Worm (Caenorhabditis elegans) whole organism, late embryonic: ENCODE results near the gene col-71.

Experiments used
- C38D4.7 ChIP-seq: fragments of 200-800 bp; sonication (Bioruptor generic); optimal IDR thresholded peaks from 2 replicates; lab custom pipeline; 2018; ENCODE audit warnings: mild to moderate bottlenecking, missing genetic modification characterization, moderate library complexity, missing compliant biosample characterization
- K09A11.1 ChIP-seq: sonication (generic microtip); optimal IDR thresholded peaks from 2 replicates; lab custom pipeline; 2017; ENCODE audit warnings: antibody characterized with exemption, mild to moderate bottlenecking, missing genetic modification characterization, missing compliant biosample characterization; ENCODE audit not compliant: insufficient read depth
- Y22D7AL.16 ChIP-seq: sonication (generic microtip); optimal IDR thresholded peaks from 2 replicates; lab custom pipeline; 2016; ENCODE audit warnings: missing genetic modification characterization, missing compliant biosample characterization
- ceh-14 ChIP-seq: sonication (generic microtip); optimal IDR thresholded peaks from 2 replicates; lab custom pipeline; 2016; ENCODE audit warnings: missing genotype, missing genetic modification characterization, missing compliant biosample characterization
- ceh-2 ChIP-seq: sonication (generic microtip); optimal IDR thresholded peaks from 2 replicates; lab custom pipeline; 2016; ENCODE audit warnings: missing genotype, missing genetic modification characterization, missing compliant biosample characterization
- ceh-22 ChIP-seq: sonication (generic microtip); optimal IDR thresholded peaks from 2 replicates; lab custom pipeline; 2017; ENCODE audit warnings: missing biosample characterization, missing genetic modification characterization
- ceh-24 ChIP-seq: sonication (generic microtip); optimal IDR thresholded peaks from 2 replicates; lab custom pipeline; 2016; ENCODE audit warnings: mild to moderate bottlenecking, missing genetic modification characterization, missing compliant biosample characterization
- ceh-48 ChIP-seq: sonication (generic microtip); optimal IDR thresholded peaks from 2 replicates; lab custom pipeline; 2016; ENCODE audit warnings: missing genetic modification characterization, inconsistent platforms, missing compliant biosample characterization
- ceh-9 ChIP-seq: sonication (generic microtip); optimal IDR thresholded peaks from 2 replicates; lab custom pipeline; 2016; ENCODE audit warnings: mild to moderate bottlenecking, missing genetic modification characterization, inconsistent platforms, missing compliant biosample characterization
- che-1 ChIP-seq: sonication (generic microtip); optimal IDR thresholded peaks from 2 replicates; lab custom pipeline; 2016; ENCODE audit warnings: mild to moderate bottlenecking, missing genetic modification characterization, missing compliant biosample characterization
- dmd-4 ChIP-seq: sonication (generic microtip); optimal IDR thresholded peaks from 2 replicates; lab custom pipeline; 2016; ENCODE audit warnings: borderline replicate concordance, missing genetic modification characterization, missing compliant biosample characterization
- dve-1 ChIP-seq: sonication (generic microtip); optimal IDR thresholded peaks from 2 replicates; lab custom pipeline; 2017; ENCODE audit warnings: antibody characterized with exemption, mild to moderate bottlenecking, missing genetic modification characterization, missing compliant biosample characterization
- elt-2 ChIP-seq: sonication (generic microtip); optimal IDR thresholded peaks from 2 replicates; lab custom pipeline; 2016; ENCODE audit warnings: missing genetic modification reagents, missing genetic modification characterization, missing compliant biosample characterization
- elt-4 ChIP-seq: sonication (generic microtip); optimal IDR thresholded peaks from 2 replicates; lab custom pipeline; 2016; ENCODE audit warnings: missing genetic modification characterization, missing compliant biosample characterization
- eyg-1 ChIP-seq: sonication (generic microtip); optimal IDR thresholded peaks from 2 replicates; lab custom pipeline; 2016; ENCODE audit warnings: missing genotype, missing genetic modification characterization, missing compliant biosample characterization
- fkh-10 ChIP-seq: fragments of 150-350 bp; optimal IDR thresholded peaks from 2 replicates; lab custom pipeline; 2014; ENCODE audit warnings: missing biosample characterization, missing genetic modification reagents, missing genetic modification characterization
- fkh-6 ChIP-seq: sonication (generic microtip); optimal IDR thresholded peaks from 2 replicates; lab custom pipeline; 2016; ENCODE audit warnings: missing genetic modification characterization, missing compliant biosample characterization
- gmeb-2 ChIP-seq: sonication (generic microtip); optimal IDR thresholded peaks from 2 replicates; lab custom pipeline; 2016; ENCODE audit warnings: missing genetic modification characterization, inconsistent platforms, missing compliant biosample characterization
- hlh-6 ChIP-seq: sonication (generic microtip); optimal IDR thresholded peaks from 2 replicates; lab custom pipeline; 2016; ENCODE audit warnings: missing genotype, missing genetic modification characterization, missing compliant biosample characterization
- hlh-8 ChIP-seq: sonication (generic microtip); optimal IDR thresholded peaks from 2 replicates; lab custom pipeline; 2016; ENCODE audit warnings: missing genotype, missing genetic modification characterization, missing compliant biosample characterization
- lim-6 ChIP-seq: sonication (generic microtip); optimal IDR thresholded peaks from 2 replicates; lab custom pipeline; 2016; ENCODE audit warnings: missing genetic modification characterization, missing compliant biosample characterization
- lin-11 ChIP-seq: fragments of 200-800 bp; sonication (Bioruptor generic); optimal IDR thresholded peaks from 2 replicates; lab custom pipeline; 2018; ENCODE audit warnings: mild to moderate bottlenecking, missing genetic modification characterization, missing compliant biosample characterization
- madf-2 ChIP-seq: sonication (generic microtip); optimal IDR thresholded peaks from 2 replicates; lab custom pipeline; 2017; ENCODE audit warnings: missing genetic modification characterization, missing compliant biosample characterization
- nhr-232 ChIP-seq: sonication (generic microtip); optimal IDR thresholded peaks from 2 replicates; lab custom pipeline; 2016; ENCODE audit warnings: missing genetic modification characterization, missing compliant biosample characterization
- npax-4 ChIP-seq: sonication (generic microtip); optimal IDR thresholded peaks from 2 replicates; lab custom pipeline; 2016; ENCODE audit warnings: missing genetic modification characterization, missing compliant biosample characterization
- odd-2 ChIP-seq: sonication (generic microtip); optimal IDR thresholded peaks from 2 replicates; lab custom pipeline; 2017; ENCODE audit warnings: antibody characterized with exemption, mild to moderate bottlenecking, missing genetic modification characterization, missing compliant biosample characterization
- pat-9 ChIP-seq: fragments of 200-800 bp; sonication (Bioruptor generic); optimal IDR thresholded peaks from 2 replicates; lab custom pipeline; 2018; ENCODE audit warnings: mild to moderate bottlenecking, missing genetic modification characterization, moderate library complexity, missing compliant biosample characterization
- pha-2 ChIP-seq: sonication (generic microtip); optimal IDR thresholded peaks from 2 replicates; lab custom pipeline; 2017; ENCODE audit warnings: mild to moderate bottlenecking, missing genetic modification characterization, missing compliant biosample characterization
- ref-2 ChIP-seq: sonication (generic microtip); optimal IDR thresholded peaks from 2 replicates; lab custom pipeline; 2016; ENCODE audit warnings: missing genetic modification characterization, missing compliant biosample characterization
- sox-2 ChIP-seq: fragments of 200-800 bp; sonication (Bioruptor generic); IDR thresholded peaks from 2 replicates; pipeline ENCODE4 v1.3.6; 2022; ENCODE audit warnings: missing genetic modification reagents, missing genetic modification characterization, missing compliant biosample characterization
- tbx-7 ChIP-seq: sonication (generic microtip); optimal IDR thresholded peaks from 2 replicates; lab custom pipeline; 2016; ENCODE audit warnings: missing genotype, missing genetic modification characterization, missing compliant biosample characterization
- unc-3 ChIP-seq, 2 experiments: fragments of 200-800 bp in 1 of 2; sonication (Bioruptor generic) in 1 of 2; sonication (generic microtip) in 1 of 2; conservative IDR thresholded peaks in 1 of 2; optimal IDR thresholded peaks in 1 of 2; 2 replicates each; pipeline versions ENCODE4 v1.3.6 to Lab custom; 2016 to 2022; ENCODE audit warnings: missing compliant biosample characterization in 2 of 2, missing genetic modification characterization in 2 of 2, missing genetic modification reagents in 1 of 2
- unc-86 ChIP-seq: sonication (generic microtip); optimal IDR thresholded peaks from 2 replicates; lab custom pipeline; 2016; ENCODE audit warnings: missing genetic modification characterization, missing compliant biosample characterization
- zip-5 ChIP-seq: sonication (generic microtip); optimal IDR thresholded peaks from 2 replicates; lab custom pipeline; 2016; ENCODE audit warnings: missing genetic modification characterization, missing compliant biosample characterization

Gene col-71

ce11 chrII:3477171-3477570 lies 25.2 kb downstream of the col-71 start, which contains the start of gene fbxb-104:
Gene fbxb-104, minus strand, starts transcription at chrII:3477271.
- TF ChIP-seq sox-2 (GFP tag; lab: Robert Waterston, UW) (no peak), dmd-4 (tag; lab: Kevin White, UChicago) (no peak), elt-4 (no peak), K09A11.1 (tag; lab: Kevin White, UChicago) (no peak), elt-2 (tag; lab: Kevin White, UChicago) (no peak), hlh-8 (no peak), ceh-22 (tag; lab: Kevin White, UChicago) (no peak), C38D4.7 (no peak), madf-2 (tag; lab: Kevin White, UChicago) (no peak), lin-11 (tag; lab: Kevin White, UChicago) (no peak), npax-4 (tag; lab: Kevin White, UChicago) (no peak), ceh-2 (tag; lab: Kevin White, UChicago) (no peak), ceh-9 (tag; lab: Kevin White, UChicago) (no peak)

ce11 chrII:3476536-3476935 lies 25.8 kb downstream of the col-71 start:
- TF ChIP-seq dve-1 (tag; lab: Kevin White, UChicago), result peak; percentile 62
- TF ChIP-seq ceh-14, result no peak
- no peak for TF ChIP-seq unc-3 (GFP tag; conservative IDR thresholded peaks at IDR 0.05; lab: Robert Waterston, UW)
- no peak for TF ChIP-seq unc-3 (tag; optimal IDR thresholded peaks at IDR 0.05; lab: Kevin White, UChicago)
- TF ChIP-seq unc-86 (tag; lab: Kevin White, UChicago), result no peak

ce11 chrII:3473744-3474143 lies 28.6 kb downstream of the col-71 start, which contains the start of gene sdz-32:
Gene sdz-32, plus strand, starts transcription at chrII:3474044.
- TF ChIP-seq K09A11.1 (tag; lab: Kevin White, UChicago), result no peak
- no peak for TF ChIP-seq fkh-6 (tag; lab: Kevin White, UChicago)

ce11 chrII:3472817-3473216 lies 29.6 kb downstream of the col-71 start, which contains the start of gene Y49F6B.6:
Gene Y49F6B.6, plus strand, starts transcription at chrII:3473117.
- TF ChIP-seq ceh-24 (no peak), pat-9 (tag; lab: Kevin White, UChicago) (no peak), ceh-9 (tag; lab: Kevin White, UChicago) (no peak), K09A11.1 (tag; lab: Kevin White, UChicago) (no peak), lim-6 (tag; lab: Kevin White, UChicago) (no peak), odd-2 (no peak), unc-3 (GFP tag; conservative IDR thresholded peaks at IDR 0.05; lab: Robert Waterston, UW) (no peak), unc-3 (tag; optimal IDR thresholded peaks at IDR 0.05; lab: Kevin White, UChicago) (no peak), tbx-7 (tag; lab: Kevin White, UChicago) (no peak), Y22D7AL.16 (tag; lab: Kevin White, UChicago) (no peak), ref-2 (tag; lab: Kevin White, UChicago) (no peak), fkh-10 (GFP tag; lab: Kevin White, UChicago) (no peak), hlh-6 (tag; lab: Kevin White, UChicago) (no peak)

ce11 chrII:3472316-3472715 lies 30.1 kb downstream of the col-71 start, which contains the start of gene Y49F6B.12:
Gene Y49F6B.12, minus strand, starts transcription at chrII:3472416.
- no peak for TF ChIP-seq che-1

- TF ChIP-seq elt-4 (no peak), pha-2 (tag; lab: Kevin White, UChicago) (no peak), zip-5 (tag; lab: Kevin White, UChicago) (no peak), gmeb-2 (no peak), lim-6 (tag; lab: Kevin White, UChicago) (no peak), ceh-48 (no peak), nhr-232 (no peak), eyg-1 (tag; lab: Kevin White, UChicago) (no peak), elt-2 (tag; lab: Kevin White, UChicago) (no peak), lin-11 (tag; lab: Kevin White, UChicago) (no peak)
Observed at ce11 chrII:3471603-3472002, 30.8 kb downstream of the col-71 start, which contains the start of gene Y49F6B.13. Gene Y49F6B.13, minus strand, starts transcription at chrII:3471703.
